Worm (Caenorhabditis elegans): ENCODE measurements around the gene clec-163.

The clec-163 gene

DNA sequence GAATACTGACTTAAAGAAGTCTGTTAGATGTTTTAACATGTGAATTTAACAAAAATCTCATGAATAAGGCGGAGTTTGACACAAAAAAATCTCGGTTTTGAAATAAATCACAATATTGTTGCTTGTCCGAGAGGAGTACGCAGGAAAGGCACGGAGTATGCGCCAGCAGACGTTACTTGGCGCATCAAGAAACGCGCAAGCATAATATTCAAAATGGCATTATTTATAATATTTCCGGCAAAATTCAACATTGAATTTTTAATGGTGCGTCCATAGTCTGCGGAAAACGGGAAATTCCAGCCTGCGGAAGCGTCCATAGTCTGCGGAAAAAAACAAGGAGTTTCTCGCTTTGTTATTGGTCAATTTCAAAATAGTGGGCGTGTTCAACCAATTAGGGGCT is 50.7 kb downstream of the clec-163 start, which contains the start of gene pde-12 (continued):
- TF ChIP-seq vab-15 (tag; optimal IDR thresholded peaks at IDR 0.05) (no peak), nhr-28 (tag; optimal IDR thresholded peaks at IDR 0.05) (no peak), ces-1 (GFP tag; optimal IDR thresholded peaks at IDR 0.05) (no peak), egl-13 (tag; optimal IDR thresholded peaks at IDR 0.05) (peak; percentile 88)
